Fruit fly (Drosophila melanogaster): ENCODE data around the gene Cds.
A peak's percentile ranks its signal among the peaks of the same experiment; 100 is the strongest.

Gene Cds

dm6 chr3L:8127712-8128210 is at the start of gene Cds, which contains the start of gene Uba2 (continued):
- peak in 1 of 3 experiments; percentile 61 for TF ChIP-seq Stat92E (GFP tag; optimal IDR thresholded peaks at IDR 0.05)
- peak; percentile 45 for TF ChIP-seq CG8089 (GFP tag; optimal IDR thresholded peaks at IDR 0.05)
- peak; percentile 94 for TF ChIP-seq CG12942 (GFP tag; optimal IDR thresholded peaks at IDR 0.05)
- TF ChIP-seq CG12219 (GFP tag; optimal IDR thresholded peaks at IDR 0.05) = peak; percentile 71
- peak; percentile 94 for TF ChIP-seq BtbVII (GFP tag; optimal IDR thresholded peaks at IDR 0.05)
- peak; percentile 71 for TF ChIP-seq Bteb2 (GFP tag; optimal IDR thresholded peaks at IDR 0.05)
- TF ChIP-seq pb (GFP tag; optimal IDR thresholded peaks at IDR 0.05) = peak; percentile 48
- TF ChIP-seq croc (GFP tag; conservative IDR thresholded peaks at IDR 0.05) = peak; percentile 81
- peak; percentile 59 for TF ChIP-seq eyg (GFP tag; optimal IDR thresholded peaks at IDR 0.05)
- TF ChIP-seq odd (GFP tag; optimal IDR thresholded peaks at IDR 0.05) = peak; percentile 86
- peak; percentile 80 for TF ChIP-seq mirr (GFP tag; optimal IDR thresholded peaks at IDR 0.05)
- TF ChIP-seq CG13775 (GFP tag; optimal IDR thresholded peaks at IDR 0.05) = peak; percentile 95
- TF ChIP-seq ab (GFP tag; optimal IDR thresholded peaks at IDR 0.05) = peak; percentile 41
- TF ChIP-seq CG9609 (GFP tag; optimal IDR thresholded peaks at IDR 0.05) = peak; percentile 81
- TF ChIP-seq CG1233 (GFP tag; optimal IDR thresholded peaks at IDR 0.05) = peak; percentile 86
- no peak for TF ChIP-seq inv (GFP tag; IDR thresholded peaks at IDR 0.05; ENCODE audit: partially characterized antibody)
- peak; percentile 73 for TF ChIP-seq E2f2 (GFP tag; IDR thresholded peaks at IDR 0.05)
- peak; percentile 87 to 93 for TF ChIP-seq Hr51 (GFP tag; optimal IDR thresholded peaks at IDR 0.05)
- peak; percentile 74 for TF ChIP-seq Sin3A (optimal IDR thresholded peaks at IDR 0.05)
- peak; percentile 53 for TF ChIP-seq emc (GFP tag; optimal IDR thresholded peaks at IDR 0.05)
- peak; percentile 83; the same call in 1 of the 2 replicates for TF ChIP-seq ara (GFP tag; IDR thresholded peaks at IDR 0.05)
- TF ChIP-seq lov (optimal IDR thresholded peaks at IDR 0.05) = no peak
- peak; percentile 77 for TF ChIP-seq lov (GFP tag; IDR thresholded peaks at IDR 0.05)
- peak; percentile 88 for TF ChIP-seq mam (GFP tag; optimal IDR thresholded peaks at IDR 0.05)
- peak; percentile 93 for TF ChIP-seq HHEX (GFP tag; optimal IDR thresholded peaks at IDR 0.05)
- TF ChIP-seq CG4328 (GFP tag; optimal IDR thresholded peaks at IDR 0.05) = peak; percentile 93
- TF ChIP-seq Taf1 (GFP tag; IDR thresholded peaks at IDR 0.05) = peak; percentile 86
- TF ChIP-seq amos (GFP tag; IDR thresholded peaks at IDR 0.05; ENCODE audit: partially characterized antibody) = peak; percentile 39; the same call in 1 of the 2 replicates
- TF ChIP-seq HmgD (GFP tag; optimal IDR thresholded peaks at IDR 0.05) = peak; percentile 55
- peak; percentile 94 for TF ChIP-seq CG2712 (tag; optimal IDR thresholded peaks at IDR 0.05)
- TF ChIP-seq otp (GFP tag; IDR thresholded peaks at IDR 0.05) = peak; percentile 87
- TF ChIP-seq HLH54F (GFP tag; optimal IDR thresholded peaks at IDR 0.05) = peak; percentile 88
- peak; percentile 90 for TF ChIP-seq CG8388 (GFP tag; optimal IDR thresholded peaks at IDR 0.05)
- TF ChIP-seq chif (GFP tag; optimal IDR thresholded peaks at IDR 0.05) = peak; percentile 47 to 67
- peak; percentile 94 for TF ChIP-seq tin (GFP tag; optimal IDR thresholded peaks at IDR 0.05)
- no peak for TF ChIP-seq aop (GFP tag; IDR thresholded peaks at IDR 0.05)
- TF ChIP-seq CG4820 (GFP tag; optimal IDR thresholded peaks at IDR 0.05) = peak; percentile 88
- TF ChIP-seq Side (GFP tag; optimal IDR thresholded peaks at IDR 0.05) = peak; percentile 69
- no peak for TF ChIP-seq CkIIα-i1 (GFP tag; IDR thresholded peaks at IDR 0.05)
- TF ChIP-seq CG15073 (GFP tag; optimal IDR thresholded peaks at IDR 0.05) = peak; percentile 45
- TF ChIP-seq Deaf1 (tag; optimal IDR thresholded peaks at IDR 0.05) = no peak
- TF ChIP-seq CG11093 (GFP tag; IDR thresholded peaks at IDR 0.05) = peak; percentile 84
- TF ChIP-seq CrebB (tag; optimal IDR thresholded peaks at IDR 0.05) = peak; percentile 85
- peak; percentile 84 for TF ChIP-seq Drgx (GFP tag; IDR thresholded peaks at IDR 0.05)
- no peak for TF ChIP-seq CG11504 (tag; optimal IDR thresholded peaks at IDR 0.05)
- peak; percentile 84 for TF ChIP-seq ems (GFP tag; optimal IDR thresholded peaks at IDR 0.05)
- TF ChIP-seq Gsc (GFP tag; IDR thresholded peaks at IDR 0.05) = peak; percentile 62; the same call in 1 of the 2 replicates
- peak; percentile 96 for TF ChIP-seq gem (tag; optimal IDR thresholded peaks at IDR 0.05)
- peak; percentile 48 for TF ChIP-seq dm (GFP tag; optimal IDR thresholded peaks at IDR 0.05)
- TF ChIP-seq unpg (GFP tag; optimal IDR thresholded peaks at IDR 0.05) = peak; percentile 93
- peak; percentile 66 for TF ChIP-seq CG10274 (GFP tag; optimal IDR thresholded peaks at IDR 0.05)
